Worm (Caenorhabditis elegans) whole organism, mixed stage, embryonic: ENCODE results near the gene K09B3.1.

Experiments
- blmp-1 ChIP-seq: fragments of 150-350 bp; optimal IDR thresholded peaks from 2 replicates; lab custom pipeline; 2014; ENCODE audit warnings: missing biosample characterization, missing genetic modification characterization
- ces-1 ChIP-seq: fragments of 150-350 bp; optimal IDR thresholded peaks from 2 replicates; lab custom pipeline; 2014; ENCODE audit warnings: missing biosample characterization, missing genetic modification reagents, missing genetic modification characterization
- drap-1 ChIP-seq: fragments of 200-800 bp; sonication (Bioruptor generic); optimal IDR thresholded peaks from 3 replicates; lab custom pipeline; 2018; ENCODE audit warnings: mild to moderate bottlenecking, missing genetic modification characterization, missing compliant biosample characterization
- elt-1 ChIP-seq: sonication (generic microtip); optimal IDR thresholded peaks from 2 replicates; lab custom pipeline; 2017; ENCODE audit warnings: missing genetic modification characterization, mild to moderate bottlenecking, missing compliant biosample characterization, antibody characterized with exemption, moderate library complexity, borderline replicate concordance; ENCODE audit not compliant: insufficient read depth
- ham-2 ChIP-seq: fragments of 200-800 bp; sonication (Bioruptor generic); optimal IDR thresholded peaks from 2 replicates; lab custom pipeline; 2018; ENCODE audit warnings: mild to moderate bottlenecking, missing genetic modification characterization, missing compliant biosample characterization
- lin-13 ChIP-seq: fragments of 150-350 bp; optimal IDR thresholded peaks from 2 replicates; lab custom pipeline; 2014; ENCODE audit warnings: missing biosample characterization, missing genetic modification characterization
- mep-1 ChIP-seq: fragments of 150-350 bp; optimal IDR thresholded peaks from 2 replicates; lab custom pipeline; 2017; ENCODE audit warnings: missing biosample characterization, missing genetic modification reagents, missing genetic modification characterization, inconsistent platforms
- mls-2 ChIP-seq: sonication (generic microtip); optimal IDR thresholded peaks from 2 replicates; lab custom pipeline; 2016; ENCODE audit warnings: mild to moderate bottlenecking, missing genetic modification characterization, moderate library complexity, missing compliant biosample characterization
- nhr-237 ChIP-seq: fragments of 150-350 bp; optimal IDR thresholded peaks from 2 replicates; lab custom pipeline; 2014; ENCODE audit warnings: missing biosample characterization, missing genetic modification characterization
- nhr-76 ChIP-seq: sonication (generic microtip); optimal IDR thresholded peaks from 2 replicates; lab custom pipeline; 2017; ENCODE audit warnings: missing biosample characterization, missing genetic modification characterization
- pha-4 ChIP-seq: fragments of 150-350 bp; optimal IDR thresholded peaks from 2 replicates; lab custom pipeline; 2018; ENCODE audit warnings: missing biosample characterization, missing genetic modification reagents, missing genetic modification characterization
- snpc-4 ChIP-seq: fragments of 150-350 bp; optimal IDR thresholded peaks from 2 replicates; lab custom pipeline; 2014; ENCODE audit warnings: missing biosample characterization, missing genetic modification characterization
- ztf-11 ChIP-seq: fragments of 150-350 bp; optimal IDR thresholded peaks from 2 replicates; lab custom pipeline; 2014; ENCODE audit warnings: missing biosample characterization, missing genetic modification characterization

- TF ChIP-seq elt-1 (tag; lab: Kevin White, UChicago) (no peak), lin-13 (tag; lab: Kevin White, UChicago) (no peak), mep-1 (tag; lab: Kevin White, UChicago) (no peak), pha-4 (tag; lab: Kevin White, UChicago) (no peak), blmp-1 (no peak), ztf-11 (tag; lab: Kevin White, UChicago) (no peak), ces-1 (GFP tag; lab: Kevin White, UChicago) (no peak), drap-1 (GFP tag; lab: Kevin White, UChicago) (no peak), nhr-237 (no peak), mls-2 (tag; lab: Kevin White, UChicago) (no peak), ham-2 (GFP tag; lab: Kevin White, UChicago) (no peak), snpc-4 (tag; lab: Kevin White, UChicago) (no peak), nhr-76 (tag; lab: Kevin White, UChicago) (no peak)
Measured at ce11 chrIV:3752276-3752675, 42.3 kb upstream of the K09B3.1 start.
